Worm (Caenorhabditis elegans): ENCODE measurements around the gene gadr-2.

Gene gadr-2

ce11 chrIV:9499636-9500035 lies 14.7 kb upstream of the gadr-2 start:
- TF ChIP-seq zim-3 (tag; optimal IDR thresholded peaks at IDR 0.05), result no peak
- no peak for TF ChIP-seq F52B5.7 (tag; optimal IDR thresholded peaks at IDR 0.05)
- no peak for TF ChIP-seq aptf-2 (GFP tag; conservative IDR thresholded peaks at IDR 0.05)
- no peak for TF ChIP-seq mel-28 (tag; optimal IDR thresholded peaks at IDR 0.05; ENCODE audit: borderline replicate concordance)
- TF ChIP-seq dpff-1 (tag; optimal IDR thresholded peaks at IDR 0.05), result no peak
- TF ChIP-seq K11D2.4 (GFP tag; IDR thresholded peaks at IDR 0.05), result no peak
- TF ChIP-seq ztf-22 (GFP tag; optimal IDR thresholded peaks at IDR 0.05), result no peak
- TF ChIP-seq lsl-1 (GFP tag; optimal IDR thresholded peaks at IDR 0.05), result no peak
- TF ChIP-seq ceh-91 (GFP tag; IDR thresholded peaks at IDR 0.05), result no peak
- no peak for TF ChIP-seq pha-4 (tag; optimal IDR thresholded peaks at IDR 0.05)
- TF ChIP-seq K12H6.12 (tag; optimal IDR thresholded peaks at IDR 0.05), result no peak
- no peak for TF ChIP-seq nfyb-1 (GFP tag; IDR thresholded peaks at IDR 0.05)
- no peak for TF ChIP-seq ceh-100 (GFP tag; IDR thresholded peaks at IDR 0.05)

ce11 chrIV:9498088-9498487 lies 13.1 kb upstream of the gadr-2 start, which contains the start of gene sru-4:
sru-4 (plus strand) TSS chrIV:9498388.
- TF ChIP-seq tbp1 (GFP tag; optimal IDR thresholded peaks at IDR 0.05) (no peak), F33H1.4 (GFP tag; IDR thresholded peaks at IDR 0.05) (no peak)

ce11 chrIV:9496306-9496705 lies 11.4 kb upstream of the gadr-2 start, which contains the start of gene sru-3:
sru-3 (plus strand) TSS chrIV:9496606.
- TF ChIP-seq ceh-58 (GFP tag; IDR thresholded peaks at IDR 0.05), result no peak
- TF ChIP-seq mes-4 (tag; optimal IDR thresholded peaks at IDR 0.05), result no peak
- TF ChIP-seq hmg-1.2 (GFP tag; IDR thresholded peaks at IDR 0.05), result no peak
- no peak for TF ChIP-seq pbrm-1 (GFP tag; IDR thresholded peaks at IDR 0.05)
- TF ChIP-seq B0035.1 (tag; optimal IDR thresholded peaks at IDR 0.05), result no peak
- TF ChIP-seq nfya-2 (GFP tag; IDR thresholded peaks at IDR 0.05), result no peak
- TF ChIP-seq let-526 (GFP tag; IDR thresholded peaks at IDR 0.05), result no peak
- TF ChIP-seq unc-130 (GFP tag; optimal IDR thresholded peaks at IDR 0.05), result no peak
- no peak for TF ChIP-seq B0261.1 (tag; optimal IDR thresholded peaks at IDR 0.05)
- TF ChIP-seq attf-3 (GFP tag; conservative IDR thresholded peaks at IDR 0.05), result no peak
- no peak for TF ChIP-seq ztf-18 (tag; optimal IDR thresholded peaks at IDR 0.05)
- no peak for TF ChIP-seq dpff-1 (tag; optimal IDR thresholded peaks at IDR 0.05)
- no peak for TF ChIP-seq snpc-4 (GFP tag; optimal IDR thresholded peaks at IDR 0.05)
- TF ChIP-seq snpc-4 (tag; optimal IDR thresholded peaks at IDR 0.05), result no peak
- no peak for TF ChIP-seq lag-1 (GFP tag; IDR thresholded peaks at IDR 0.05)

DNA sequence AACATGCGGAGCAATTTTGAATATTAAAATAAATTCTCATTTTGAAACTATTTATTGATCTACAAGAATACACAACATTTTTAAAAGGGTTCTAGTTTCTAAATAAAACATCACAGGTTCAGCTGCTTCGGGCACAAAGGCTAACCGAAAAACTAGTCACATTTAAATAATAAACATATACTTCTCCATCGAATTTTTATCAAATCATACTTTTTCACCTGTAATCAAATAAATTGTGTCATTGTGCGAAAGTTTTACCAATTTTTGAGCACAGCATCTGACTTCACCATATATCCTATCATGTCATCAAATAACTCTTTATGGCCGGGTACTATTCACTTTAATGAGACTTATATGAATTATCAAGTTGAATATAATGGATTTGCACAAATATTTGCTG lies 5.4 kb upstream of the gadr-2 start, which contains the start of gene sru-6:
Gene sru-6, plus strand, starts transcription at position 301 of the 400 bp plus-strand sequence.
- TF ChIP-seq F23B12.7 (tag; optimal IDR thresholded peaks at IDR 0.05; ENCODE audit: insufficient read depth) (no peak), F39B2.1 (GFP tag; IDR thresholded peaks at IDR 0.05) (no peak), Y95B8A.8 (GFP tag; IDR thresholded peaks at IDR 0.05) (no peak), Y79H2A.3 (GFP tag; conservative IDR thresholded peaks at IDR 0.05) (no peak), dpff-1 (tag; optimal IDR thresholded peaks at IDR 0.05) (no peak), pbrm-1 (GFP tag; IDR thresholded peaks at IDR 0.05) (no peak), let-607 (tag; optimal IDR thresholded peaks at IDR 0.05) (no peak), F57A8.1 (GFP tag; optimal IDR thresholded peaks at IDR 0.05) (no peak), dpl-1 (GFP tag; optimal IDR thresholded peaks at IDR 0.05) (no peak), egl-44 (GFP tag; IDR thresholded peaks at IDR 0.05) (no peak)

All from whole organism, young adult.